Fruit fly (Drosophila melanogaster) Kc167 (cell line): ENCODE measurements around the gene Hsp60A.

Experiments used
- Sin3A ChIP-seq: fragments of >200 bp; optimal IDR thresholded peaks from 2 replicates; lab custom pipeline; 2018; ENCODE audit warnings: missing external identifiers
- h ChIP-seq: fragments of >200 bp; optimal IDR thresholded peaks from 3 replicates; lab custom pipeline; 2018; ENCODE audit warnings: missing external identifiers
- psq ChIP-seq: fragments of >200 bp; optimal IDR thresholded peaks from 2 replicates; lab custom pipeline; 2017; ENCODE audit warnings: missing external identifiers

- no peak for TF ChIP-seq psq
- no peak for TF ChIP-seq h (lab: Kevin White, UChicago)
- TF ChIP-seq Sin3A = no peak
These were observed 31.9 kb downstream of the Hsp60A start, which contains the start of gene ssp7 for dm6 chrX:11140163-11140562.
